Worm (Caenorhabditis elegans) whole organism, young adult: ENCODE measurements around the gene lgc-55.
A peak's percentile ranks its signal among the peaks of the same experiment; 100 is the strongest.

ENCODE experiments used
- B0336.3 ChIP-seq: fragments of 200-800 bp; sonication (Bioruptor generic); IDR thresholded peaks from 2 replicates; pipeline ENCODE4 v1.3.6; 2022; ENCODE audit warnings: missing genetic modification characterization, missing compliant biosample characterization
- D2030.7 ChIP-seq: fragments of 200-800 bp; sonication (Bioruptor generic); IDR thresholded peaks from 2 replicates; pipeline ENCODE4 v1.3.6; 2022; ENCODE audit warnings: missing genetic modification reagents, missing genetic modification characterization, missing compliant biosample characterization
- F10E7.11 ChIP-seq: sonication (generic microtip); optimal IDR thresholded peaks from 2 replicates; lab custom pipeline; 2017; ENCODE audit warnings: mild to moderate bottlenecking, missing genetic modification characterization, moderate library complexity, missing compliant biosample characterization
- F52B5.7 ChIP-seq: sonication (generic microtip); optimal IDR thresholded peaks from 2 replicates; lab custom pipeline; 2016; ENCODE audit warnings: mild to moderate bottlenecking, missing genetic modification characterization, missing compliant biosample characterization
- F55B11.4 ChIP-seq: sonication (generic microtip); optimal IDR thresholded peaks from 2 replicates; lab custom pipeline; 2016; ENCODE audit warnings: missing compliant biosample characterization, missing genetic modification characterization, borderline replicate concordance; ENCODE audit not compliant: insufficient read depth
- F57C9.4 ChIP-seq: sonication (generic microtip); optimal IDR thresholded peaks from 2 replicates; lab custom pipeline; 2017; ENCODE audit warnings: mild to moderate bottlenecking, missing genetic modification characterization, missing compliant biosample characterization
- T07F8.4 ChIP-seq: sonication (generic microtip); optimal IDR thresholded peaks from 2 replicates; lab custom pipeline; 2016; ENCODE audit warnings: mild to moderate bottlenecking, missing genetic modification characterization, moderate library complexity, missing compliant biosample characterization
- T26A5.8 ChIP-seq: sonication (generic microtip); optimal IDR thresholded peaks from 2 replicates; lab custom pipeline; 2016; ENCODE audit warnings: missing genetic modification characterization, missing compliant biosample characterization
- Y53F4B.3 ChIP-seq: fragments of 200-800 bp; sonication (Bioruptor generic); IDR thresholded peaks from 2 replicates; pipeline ENCODE4 v1.3.6; 2022; ENCODE audit warnings: missing genetic modification reagents, missing genetic modification characterization, missing compliant biosample characterization
- ZK185.1 ChIP-seq: sonication (generic microtip); optimal IDR thresholded peaks from 2 replicates; lab custom pipeline; 2016; ENCODE audit warnings: mild to moderate bottlenecking, missing genetic modification characterization, missing compliant biosample characterization; ENCODE audit not compliant: poor library complexity, severe bottlenecking
- akir-1 ChIP-seq: fragments of 200-800 bp; sonication (Bioruptor generic); optimal IDR thresholded peaks from 2 replicates; lab custom pipeline; 2018; ENCODE audit warnings: mild to moderate bottlenecking, missing genetic modification characterization, moderate library complexity, missing compliant biosample characterization
- aptf-2 ChIP-seq: fragments of 200-800 bp; sonication (Bioruptor generic); conservative IDR thresholded peaks from 2 replicates; pipeline ENCODE4 v1.3.6; 2022; ENCODE audit warnings: missing genetic modification reagents, missing genetic modification characterization, missing compliant biosample characterization
- aptf-3 ChIP-seq: fragments of 200-800 bp; sonication (Bioruptor generic); IDR thresholded peaks from 2 replicates; pipeline ENCODE4 v1.3.6; 2022; ENCODE audit warnings: missing genetic modification characterization, missing compliant biosample characterization
- attf-5 ChIP-seq: fragments of 200-800 bp; sonication (Bioruptor generic); optimal IDR thresholded peaks from 2 replicates; lab custom pipeline; 2018; ENCODE audit warnings: mild to moderate bottlenecking, missing genetic modification characterization, missing compliant biosample characterization
- attf-6 ChIP-seq: fragments of 200-800 bp; sonication (Bioruptor generic); IDR thresholded peaks from 2 replicates; pipeline ENCODE4 v1.3.6; 2022; ENCODE audit warnings: missing genetic modification reagents, missing genetic modification characterization, missing compliant biosample characterization
- ceh-40 ChIP-seq: fragments of 200-800 bp; sonication (Bioruptor generic); IDR thresholded peaks from 2 replicates; pipeline ENCODE4 v1.3.6; 2022; ENCODE audit warnings: missing genetic modification characterization, missing compliant biosample characterization
- ceh-58 ChIP-seq: fragments of 200-800 bp; sonication (Bioruptor generic); IDR thresholded peaks from 2 replicates; pipeline ENCODE4 v1.3.6; 2022; ENCODE audit warnings: missing genetic modification characterization, missing compliant biosample characterization
- ceh-79 ChIP-seq: sonication (generic microtip); optimal IDR thresholded peaks from 2 replicates; lab custom pipeline; 2017; ENCODE audit warnings: mild to moderate bottlenecking, missing genetic modification characterization, missing compliant biosample characterization
- dox-1 ChIP-seq: fragments of 200-800 bp; sonication (Bioruptor generic); IDR thresholded peaks from 2 replicates; pipeline ENCODE4 v1.3.6; 2022; ENCODE audit warnings: missing genetic modification reagents, missing genetic modification characterization, missing compliant biosample characterization
- dpff-1 ChIP-seq: sonication (generic microtip); optimal IDR thresholded peaks from 2 replicates; lab custom pipeline; 2017; ENCODE audit warnings: mild to moderate bottlenecking, missing genetic modification characterization, missing compliant biosample characterization
- dpl-1 ChIP-seq: fragments of 150-350 bp; optimal IDR thresholded peaks from 2 replicates; lab custom pipeline; 2014; ENCODE audit warnings: missing biosample characterization, missing genetic modification reagents, missing genetic modification characterization
- efl-1 ChIP-seq: fragments of 150-350 bp; optimal IDR thresholded peaks from 2 replicates; lab custom pipeline; 2014; ENCODE audit warnings: missing biosample characterization, missing genetic modification reagents, missing genetic modification characterization
- egl-18 ChIP-seq: fragments of 200-800 bp; sonication (Bioruptor generic); IDR thresholded peaks from 2 replicates; pipeline ENCODE4 v1.3.6; 2022; ENCODE audit warnings: missing genetic modification reagents, missing genetic modification characterization, missing compliant biosample characterization
- egl-44 ChIP-seq: fragments of 200-800 bp; sonication (Bioruptor generic); IDR thresholded peaks from 2 replicates; pipeline ENCODE4 v1.3.6; 2022; ENCODE audit warnings: missing genetic modification reagents, missing genetic modification characterization, missing compliant biosample characterization
- him-1 ChIP-seq: sonication (generic microtip); optimal IDR thresholded peaks from 2 replicates; lab custom pipeline; 2016; ENCODE audit warnings: missing genotype, missing genetic modification reagents, missing genetic modification characterization, missing compliant biosample characterization
- hmg-20 ChIP-seq: fragments of 200-800 bp; sonication (Bioruptor generic); IDR thresholded peaks from 2 replicates; pipeline ENCODE4 v1.3.6; 2022; ENCODE audit warnings: missing genetic modification reagents, missing genetic modification characterization, missing compliant biosample characterization
- lin-26 ChIP-seq: fragments of 200-800 bp; sonication (Bioruptor generic); IDR thresholded peaks from 2 replicates; pipeline ENCODE4 v1.3.6; 2022; ENCODE audit warnings: missing genetic modification reagents, missing genetic modification characterization, missing compliant biosample characterization
- lir-1 ChIP-seq: fragments of 200-800 bp; sonication (Bioruptor generic); conservative IDR thresholded peaks from 2 replicates; pipeline ENCODE4 v1.3.6; 2022; ENCODE audit warnings: missing genetic modification reagents, missing genetic modification characterization, missing compliant biosample characterization
- lsy-27 ChIP-seq: sonication (generic microtip); optimal IDR thresholded peaks from 2 replicates; lab custom pipeline; 2017; ENCODE audit warnings: missing genetic modification characterization, mild to moderate bottlenecking, missing compliant biosample characterization, antibody characterized with exemption, missing genotype, borderline replicate concordance; ENCODE audit not compliant: insufficient read depth
- madf-10 ChIP-seq: sonication (generic microtip); optimal IDR thresholded peaks from 2 replicates; lab custom pipeline; 2016; ENCODE audit warnings: mild to moderate bottlenecking, missing genetic modification characterization, missing compliant biosample characterization
- madf-3 ChIP-seq: fragments of 200-800 bp; sonication (Bioruptor generic); IDR thresholded peaks from 2 replicates; pipeline ENCODE4 v1.3.6; 2022; ENCODE audit warnings: missing genetic modification reagents, missing genetic modification characterization, missing compliant biosample characterization
- mcd-1 ChIP-seq: fragments of 200-800 bp; sonication (Bioruptor generic); IDR thresholded peaks from 2 replicates; pipeline ENCODE4 v1.3.6; 2022; ENCODE audit warnings: missing genetic modification reagents, missing genetic modification characterization, missing compliant biosample characterization
- nfya-1 ChIP-seq: sonication (generic microtip); optimal IDR thresholded peaks from 2 replicates; lab custom pipeline; 2017; ENCODE audit warnings: antibody characterized with exemption, missing compliant biosample characterization, missing genetic modification characterization, borderline replicate concordance; ENCODE audit not compliant: insufficient read depth
- nfya-2 ChIP-seq: fragments of 200-800 bp; sonication (Bioruptor generic); IDR thresholded peaks from 2 replicates; pipeline ENCODE4 v1.3.6; 2022; ENCODE audit warnings: missing genetic modification reagents, missing genetic modification characterization, missing compliant biosample characterization
- nhr-120 ChIP-seq: fragments of 200-800 bp; sonication (Bioruptor generic); IDR thresholded peaks from 2 replicates; pipeline ENCODE4 v1.3.6; 2022; ENCODE audit warnings: missing genetic modification characterization, missing compliant biosample characterization
- nhr-80 ChIP-seq: sonication (generic microtip); optimal IDR thresholded peaks from 2 replicates; lab custom pipeline; 2016; ENCODE audit warnings: missing genetic modification characterization, missing compliant biosample characterization
- pbrm-1 ChIP-seq: fragments of 200-800 bp; sonication (Bioruptor generic); IDR thresholded peaks from 2 replicates; pipeline ENCODE4 v1.3.6; 2022; ENCODE audit warnings: missing genetic modification reagents, missing genetic modification characterization, missing compliant biosample characterization
- pha-4 ChIP-seq: fragments of 150-350 bp; sonication (generic microtip); optimal IDR thresholded peaks from 2 replicates; lab custom pipeline; 2014; ENCODE audit warnings: missing biosample characterization, missing genetic modification reagents, missing genetic modification characterization
- rcor-1 ChIP-seq: fragments of 200-800 bp; sonication (Bioruptor generic); IDR thresholded peaks from 2 replicates; pipeline ENCODE4 v1.3.6; 2022; ENCODE audit warnings: missing genetic modification reagents, missing genetic modification characterization, missing compliant biosample characterization
- rpc-1 ChIP-seq, 2 experiments: fragments of 150-350 bp in 1 of 2; sonication (generic microtip) in 1 of 2; optimal IDR thresholded peaks; 2 replicates each; lab custom pipeline; 2014 to 2018; ENCODE audit warnings: missing biosample characterization in 1 of 2, missing genetic modification characterization in 1 of 2, missing genetic modification reagents in 1 of 2, missing genotype in 1 of 2
- sdz-38 ChIP-seq: sonication (generic microtip); optimal IDR thresholded peaks from 2 replicates; lab custom pipeline; 2016; ENCODE audit warnings: missing genotype, missing genetic modification characterization, missing compliant biosample characterization
- snpc-3.4 ChIP-seq: sonication (generic microtip); optimal IDR thresholded peaks from 2 replicates; lab custom pipeline; 2017; ENCODE audit warnings: missing genetic modification characterization, mild to moderate bottlenecking, missing compliant biosample characterization, antibody characterized with exemption, moderate library complexity, missing genotype, missing genetic modification reagents
- sptf-2 ChIP-seq: fragments of 200-800 bp; sonication (Bioruptor generic); optimal IDR thresholded peaks from 2 replicates; lab custom pipeline; 2018; ENCODE audit warnings: mild to moderate bottlenecking, missing genetic modification characterization, missing compliant biosample characterization
- tbp1 ChIP-seq: fragments of 200-800 bp; sonication (Bioruptor generic); optimal IDR thresholded peaks from 2 replicates; lab custom pipeline; 2018; ENCODE audit warnings: mild to moderate bottlenecking, missing genetic modification characterization, missing compliant biosample characterization
- tlf-1 ChIP-seq: fragments of 200-800 bp; sonication (Bioruptor generic); optimal IDR thresholded peaks from 2 replicates; lab custom pipeline; 2018; ENCODE audit warnings: mild to moderate bottlenecking, missing genetic modification characterization, missing compliant biosample characterization
- unc-130 ChIP-seq: sonication (generic microtip); optimal IDR thresholded peaks from 2 replicates; lab custom pipeline; 2016; ENCODE audit warnings: missing genetic modification reagents, missing genetic modification characterization, missing compliant biosample characterization
- zim-3 ChIP-seq: sonication (generic microtip); optimal IDR thresholded peaks from 2 replicates; lab custom pipeline; 2017; ENCODE audit warnings: mild to moderate bottlenecking, missing genetic modification characterization, moderate library complexity, missing compliant biosample characterization
- ztf-25 ChIP-seq: fragments of 200-800 bp; sonication (Bioruptor generic); IDR thresholded peaks from 2 replicates; pipeline ENCODE4 v1.3.6; 2022; ENCODE audit warnings: missing genetic modification reagents, missing genetic modification characterization, missing compliant biosample characterization
- ztf-28 ChIP-seq: fragments of 200-800 bp; sonication (Bioruptor generic); IDR thresholded peaks from 2 replicates; pipeline ENCODE4 v1.3.6; 2022; ENCODE audit warnings: missing genetic modification reagents, missing genetic modification characterization, missing compliant biosample characterization

The lgc-55 gene

ce11 chrV:20005724-20006132 lies 17.1 kb upstream of the lgc-55 start (continued):
- TF ChIP-seq efl-1 (GFP tag; lab: Kevin White, UChicago) (no peak), ceh-40 (no peak), attf-6 (GFP tag; lab: Robert Waterston, UW) (no peak), B0336.3 (GFP tag; lab: Robert Waterston, UW) (peak; percentile 51; the same call in 1 of the 2 replicates), nhr-80 (tag; lab: Kevin White, UChicago) (peak; percentile 33), ceh-79 (tag; lab: Kevin White, UChicago) (no peak), F52B5.7 (tag; lab: Kevin White, UChicago) (no peak), rpc-1 (optimal IDR thresholded peaks at IDR 0.05; lab: Kevin White, UChicago) (no peak), rpc-1 (tag; optimal IDR thresholded peaks at IDR 0.05; lab: Kevin White, UChicago) (no peak), lin-26 (GFP tag; lab: Robert Waterston, UW) (no peak), zim-3 (tag; lab: Kevin White, UChicago) (no peak), ZK185.1 (no peak), pha-4 (tag; lab: Kevin White, UChicago) (no peak), tbp1 (GFP tag; lab: Kevin White, UChicago) (peak; percentile 35), egl-44 (GFP tag; lab: Robert Waterston, UW) (peak; percentile 48; the same call in 1 of the 2 replicates), madf-3 (GFP tag; lab: Robert Waterston, UW) (no peak), tlf-1 (GFP tag; lab: Kevin White, UChicago) (no peak), him-1 (no peak), aptf-3 (GFP tag; lab: Robert Waterston, UW) (no peak), ceh-58 (GFP tag; lab: Robert Waterston, UW) (no peak), nhr-120 (GFP tag; lab: Robert Waterston, UW) (no peak), madf-10 (tag; lab: Kevin White, UChicago) (no peak), lir-1 (GFP tag; lab: Robert Waterston, UW) (0 out of 2 replicates have a peak, but pooled peaks have one; percentile 7), ztf-25 (no peak), rcor-1 (GFP tag; lab: Robert Waterston, UW) (peak; percentile 35; the same call in 1 of the 2 replicates), lsy-27 (no peak), D2030.7 (GFP tag; lab: Robert Waterston, UW) (no peak), snpc-3.4 (tag; lab: Kevin White, UChicago) (no peak), attf-5 (GFP tag; lab: Kevin White, UChicago) (peak; percentile 71), nfya-2 (GFP tag; lab: Robert Waterston, UW) (no peak), nfya-1 (tag; lab: Kevin White, UChicago) (no peak), Y53F4B.3 (GFP tag; lab: Robert Waterston, UW) (no peak), F57C9.4 (tag; lab: Kevin White, UChicago) (no peak), F10E7.11 (tag; lab: Kevin White, UChicago) (no peak), F55B11.4 (no peak), sdz-38 (tag; lab: Kevin White, UChicago) (no peak), dox-1 (GFP tag; lab: Robert Waterston, UW) (peak; percentile 67; the same call in 1 of the 2 replicates), pbrm-1 (GFP tag; lab: Robert Waterston, UW) (peak; percentile 54; the same call in 1 of the 2 replicates), mcd-1 (GFP tag; lab: Robert Waterston, UW) (peak; percentile 49), akir-1 (GFP tag; lab: Kevin White, UChicago) (no peak), dpff-1 (tag; lab: Kevin White, UChicago) (no peak), sptf-2 (GFP tag; lab: Kevin White, UChicago) (no peak), aptf-2 (GFP tag; lab: Robert Waterston, UW) (no peak), T07F8.4 (tag; lab: Kevin White, UChicago) (no peak), unc-130 (GFP tag; lab: Kevin White, UChicago) (no peak), hmg-20 (GFP tag; lab: Robert Waterston, UW) (no peak), egl-18 (no peak), ztf-28 (no peak), T26A5.8 (tag; lab: Kevin White, UChicago) (no peak), dpl-1 (GFP tag; lab: Kevin White, UChicago) (no peak)
